Worm (Caenorhabditis elegans) whole organism, L4 larva: ENCODE data around the gene nspe-6.

Experiments
- D1046.2 ChIP-seq: fragments of 200-800 bp; sonication (Bioruptor generic); IDR thresholded peaks from 2 replicates; pipeline ENCODE4 v1.3.6; 2022; ENCODE audit warnings: missing genetic modification characterization, missing compliant biosample characterization
- F49E8.2 ChIP-seq: sonication (generic microtip); optimal IDR thresholded peaks from 2 replicates; lab custom pipeline; 2016; ENCODE audit warnings: missing compliant biosample characterization, mild to moderate bottlenecking, missing genetic modification characterization, borderline replicate concordance
- R02D3.7 ChIP-seq: fragments of 150-350 bp; sonication (generic microtip); optimal IDR thresholded peaks from 3 replicates; lab custom pipeline; 2014; ENCODE audit warnings: missing biosample characterization, missing genetic modification characterization
- T26A8.4 ChIP-seq: fragments of 200-800 bp; sonication (Bioruptor generic); IDR thresholded peaks from 2 replicates; pipeline ENCODE4 v1.3.6; 2022; ENCODE audit warnings: missing genetic modification characterization, missing compliant biosample characterization
- Y105C5A.15 ChIP-seq: fragments of 200-800 bp; sonication (Bioruptor generic); IDR thresholded peaks from 2 replicates; pipeline ENCODE4 v1.3.6; 2022; ENCODE audit warnings: missing genetic modification characterization, missing compliant biosample characterization
- Y5F2A.4 ChIP-seq: fragments of 200-800 bp; sonication (Bioruptor generic); optimal IDR thresholded peaks from 2 replicates; lab custom pipeline; 2018; ENCODE audit warnings: mild to moderate bottlenecking, missing genetic modification characterization, missing compliant biosample characterization
- Y75B8A.6 ChIP-seq: fragments of 200-800 bp; sonication (Bioruptor generic); IDR thresholded peaks from 2 replicates; pipeline ENCODE4 v1.3.6; 2022; ENCODE audit warnings: missing genetic modification reagents, missing genetic modification characterization, missing compliant biosample characterization
- ZK337.2 ChIP-seq: fragments of 200-800 bp; sonication (Bioruptor generic); IDR thresholded peaks from 2 replicates; pipeline ENCODE4 v1.3.6; 2022; ENCODE audit warnings: missing genetic modification reagents, missing genetic modification characterization, missing compliant biosample characterization
- aha-1 ChIP-seq: fragments of 150-350 bp; peaks from one replicate; lab custom pipeline; 2014; ENCODE audit warnings: missing biosample characterization, missing genetic modification characterization
- ceh-62 ChIP-seq: sonication (generic microtip); optimal IDR thresholded peaks from 2 replicates; lab custom pipeline; 2017; ENCODE audit warnings: missing biosample characterization, missing genetic modification characterization
- cey-2 ChIP-seq: sonication (generic microtip); optimal IDR thresholded peaks from 3 replicates; lab custom pipeline; 2017; ENCODE audit warnings: missing genetic modification characterization, mild to moderate bottlenecking, missing compliant biosample characterization, antibody characterized with exemption, borderline replicate concordance; ENCODE audit not compliant: insufficient read depth
- ctbp-1 ChIP-seq: fragments of 200-800 bp; sonication (Bioruptor generic); IDR thresholded peaks from 2 replicates; pipeline ENCODE4 v1.3.6; 2022; ENCODE audit warnings: missing genetic modification reagents, missing genetic modification characterization, missing compliant biosample characterization
- daf-19 ChIP-seq: fragments of 200-800 bp; sonication (Bioruptor generic); conservative IDR thresholded peaks from 2 replicates; pipeline ENCODE4 v1.3.6; 2022; ENCODE audit warnings: missing genetic modification characterization, missing compliant biosample characterization
- daf-8 ChIP-seq: fragments of 200-800 bp; sonication (Bioruptor generic); IDR thresholded peaks from 2 replicates; pipeline ENCODE4 v1.3.6; 2022; ENCODE audit warnings: missing genetic modification characterization, missing compliant biosample characterization
- dve-1 ChIP-seq: sonication (generic microtip); optimal IDR thresholded peaks from 2 replicates; lab custom pipeline; 2017; ENCODE audit warnings: antibody characterized with exemption, mild to moderate bottlenecking, missing genetic modification characterization, missing compliant biosample characterization; ENCODE audit not compliant: insufficient read depth
- egl-43 ChIP-seq: fragments of 200-800 bp; sonication (Bioruptor generic); IDR thresholded peaks from 2 replicates; pipeline ENCODE4 v1.3.6; 2022; ENCODE audit warnings: missing genetic modification reagents, missing genetic modification characterization, missing compliant biosample characterization
- fos-1 ChIP-seq: fragments of 150-350 bp; optimal IDR thresholded peaks from 2 replicates; lab custom pipeline; 2014; ENCODE audit warnings: missing biosample characterization, missing genetic modification characterization
- hif-1 ChIP-seq, 2 experiments: sonication (generic microtip); optimal IDR thresholded peaks; 2 replicates each; lab custom pipeline; 2016 to 2017; ENCODE audit warnings: missing compliant biosample characterization in 2 of 2, missing genetic modification characterization in 2 of 2, missing genetic modification reagents in 2 of 2, missing genotype in 2 of 2, mild to moderate bottlenecking in 1 of 2
- hlh-11 ChIP-seq: fragments of 200-800 bp; sonication (Bioruptor generic); optimal IDR thresholded peaks from 2 replicates; lab custom pipeline; 2018; ENCODE audit warnings: mild to moderate bottlenecking, missing genetic modification characterization, missing compliant biosample characterization
- hlh-30 ChIP-seq: sonication (generic microtip); optimal IDR thresholded peaks from 2 replicates; lab custom pipeline; 2017; ENCODE audit warnings: antibody characterized with exemption, mild to moderate bottlenecking, missing genetic modification characterization, missing compliant biosample characterization; ENCODE audit not compliant: insufficient read depth
- hmg-1.1 ChIP-seq: fragments of 200-800 bp; sonication (Bioruptor generic); IDR thresholded peaks from 2 replicates; pipeline ENCODE4 v1.3.6; 2022; ENCODE audit warnings: missing genetic modification reagents, missing genetic modification characterization, missing compliant biosample characterization
- jun-1 ChIP-seq: fragments of 150-350 bp; optimal IDR thresholded peaks from 2 replicates; lab custom pipeline; 2014; ENCODE audit warnings: missing biosample characterization, missing genetic modification reagents, missing genetic modification characterization
- lin-13 ChIP-seq: fragments of 150-350 bp; optimal IDR thresholded peaks from 2 replicates; lab custom pipeline; 2014; ENCODE audit warnings: missing biosample characterization, missing genetic modification reagents, missing genetic modification characterization
- lin-29 ChIP-seq: fragments of 200-800 bp; sonication (Bioruptor generic); IDR thresholded peaks from 2 replicates; pipeline ENCODE4 v1.3.6; 2022; ENCODE audit warnings: missing genetic modification reagents, missing genetic modification characterization, missing compliant biosample characterization
- lin-39 ChIP-seq: fragments of 150-350 bp; optimal IDR thresholded peaks from 2 replicates; lab custom pipeline; 2014; ENCODE audit warnings: missing biosample characterization, missing genetic modification reagents, missing genetic modification characterization
- lir-3 ChIP-seq: sonication (generic microtip); optimal IDR thresholded peaks from 2 replicates; lab custom pipeline; 2016; ENCODE audit warnings: mild to moderate bottlenecking, missing genetic modification characterization, missing compliant biosample characterization
- madf-5 ChIP-seq, 2 experiments: fragments of 200-800 bp; sonication (Bioruptor generic); IDR thresholded peaks; 2 replicates each; pipeline ENCODE4 v1.3.6; 2022; ENCODE audit warnings: missing compliant biosample characterization in 2 of 2, missing genetic modification characterization in 2 of 2
- madf-9 ChIP-seq: fragments of 200-800 bp; sonication (Bioruptor generic); conservative IDR thresholded peaks from 2 replicates; pipeline ENCODE4 v1.3.6; 2022; ENCODE audit warnings: missing genetic modification reagents, missing genetic modification characterization, missing compliant biosample characterization
- mes-2 ChIP-seq: sonication (generic microtip); optimal IDR thresholded peaks from 2 replicates; lab custom pipeline; 2016; ENCODE audit warnings: missing genotype, mild to moderate bottlenecking, missing genetic modification characterization, missing compliant biosample characterization; ENCODE audit not compliant: poor library complexity, severe bottlenecking
- mxl-2 ChIP-seq: fragments of 200-800 bp; sonication (Bioruptor generic); conservative IDR thresholded peaks from 2 replicates; pipeline ENCODE4 v1.3.6; 2022; ENCODE audit warnings: missing genetic modification reagents, missing genetic modification characterization, missing compliant biosample characterization
- mxl-3 ChIP-seq: fragments of 200-800 bp; sonication (Bioruptor generic); optimal IDR thresholded peaks from 2 replicates; lab custom pipeline; 2018; ENCODE audit warnings: mild to moderate bottlenecking, missing genetic modification characterization, missing compliant biosample characterization
- nhr-10 ChIP-seq: fragments of 150-350 bp; optimal IDR thresholded peaks from 2 replicates; lab custom pipeline; 2014; ENCODE audit warnings: missing biosample characterization, missing genetic modification characterization
- nhr-25 ChIP-seq: sonication (generic microtip); optimal IDR thresholded peaks from 2 replicates; lab custom pipeline; 2017; ENCODE audit warnings: missing genetic modification characterization, mild to moderate bottlenecking, missing compliant biosample characterization, antibody characterized with exemption, moderate library complexity, borderline replicate concordance; ENCODE audit not compliant: insufficient read depth
- nhr-28 ChIP-seq: fragments of 150-350 bp; optimal IDR thresholded peaks from 2 replicates; lab custom pipeline; 2014; ENCODE audit warnings: missing biosample characterization, missing genetic modification characterization
- nhr-48 ChIP-seq: sonication (generic microtip); optimal IDR thresholded peaks from 2 replicates; lab custom pipeline; 2016; ENCODE audit warnings: mild to moderate bottlenecking, missing genetic modification characterization, missing compliant biosample characterization
- nhr-76 ChIP-seq: fragments of 150-350 bp; optimal IDR thresholded peaks from 2 replicates; lab custom pipeline; 2014; ENCODE audit warnings: missing biosample characterization, missing genetic modification characterization
- nhr-77 ChIP-seq: fragments of 150-350 bp; optimal IDR thresholded peaks from 2 replicates; lab custom pipeline; 2014; ENCODE audit warnings: missing biosample characterization, missing genetic modification characterization
- pha-4 ChIP-seq, 2 experiments: fragments of 150-350 bp in 1 of 2; fragments of 200-800 bp in 1 of 2; sonication (Bioruptor generic) in 1 of 2; IDR thresholded peaks in 1 of 2; optimal IDR thresholded peaks in 1 of 2; 2 replicates each; pipeline versions ENCODE4 v1.3.6 to Lab custom; 2014 to 2022; ENCODE audit warnings: missing genetic modification characterization in 2 of 2, missing genetic modification reagents in 2 of 2, missing biosample characterization in 1 of 2, missing compliant biosample characterization in 1 of 2
- saeg-2 ChIP-seq: fragments of 200-800 bp; sonication (Bioruptor generic); IDR thresholded peaks from 2 replicates; pipeline ENCODE4 v1.3.6; 2022; ENCODE audit warnings: missing genetic modification reagents, missing genetic modification characterization, missing compliant biosample characterization
- skn-1 ChIP-seq: fragments of 150-350 bp; optimal IDR thresholded peaks from 2 replicates; lab custom pipeline; 2014; ENCODE audit warnings: missing biosample characterization, missing genetic modification characterization
- spr-3 ChIP-seq: fragments of 200-800 bp; sonication (Bioruptor generic); optimal IDR thresholded peaks from 2 replicates; lab custom pipeline; 2018; ENCODE audit warnings: mild to moderate bottlenecking, missing genetic modification characterization, missing compliant biosample characterization
- unc-130 ChIP-seq: sonication (generic microtip); optimal IDR thresholded peaks from 2 replicates; lab custom pipeline; 2016; ENCODE audit warnings: missing genetic modification reagents, missing genetic modification characterization, missing compliant biosample characterization
- unc-62 ChIP-seq, 3 experiments: fragments of 150-350 bp in 1 of 3; sonication (generic microtip); optimal IDR thresholded peaks in 2 of 3; peaks in 1 of 3; 1 replicate in 1 of 3; 2 replicates in 2 of 3; lab custom pipeline; 2014 to 2017; ENCODE audit warnings: missing biosample characterization in 3 of 3, missing genetic modification characterization in 3 of 3, missing genetic modification reagents in 3 of 3, missing genotype in 1 of 3
- zag-1 ChIP-seq: fragments of 150-350 bp; optimal IDR thresholded peaks from 2 replicates; lab custom pipeline; 2014; ENCODE audit warnings: missing biosample characterization, missing genetic modification characterization
- zfp-3 ChIP-seq: fragments of 200-800 bp; sonication (Bioruptor generic); conservative IDR thresholded peaks from 2 replicates; pipeline ENCODE4 v1.3.6; 2022; ENCODE audit warnings: missing genetic modification reagents, missing genetic modification characterization, missing compliant biosample characterization
- zip-2 ChIP-seq: fragments of 150-350 bp; optimal IDR thresholded peaks from 2 replicates; lab custom pipeline; 2014; ENCODE audit warnings: missing biosample characterization, missing genetic modification characterization
- ztf-7 ChIP-seq: fragments of 150-350 bp; optimal IDR thresholded peaks from 2 replicates; lab custom pipeline; 2014; ENCODE audit warnings: missing biosample characterization, missing genetic modification characterization

nspe-6 gene

ce11 chrII:12626120-12626624 lies 10.2 kb upstream of the nspe-6 start:
- TF ChIP-seq unc-62 (GFP tag; optimal IDR thresholded peaks at IDR 0.05 in 1 of 2; lab: Kevin White, UChicago), result peak in 1 of 2 experiments; percentile 96
- no peak for TF ChIP-seq unc-62 (tag; optimal IDR thresholded peaks at IDR 0.05; lab: Kevin White, UChicago)
- no peak for TF ChIP-seq jun-1 (tag; lab: Kevin White, UChicago)
- TF ChIP-seq daf-19 (GFP tag; lab: Robert Waterston, UW), result peak; percentile 60; the same call in 1 of the 2 replicates
- TF ChIP-seq D1046.2 (GFP tag; lab: Robert Waterston, UW), result 0 out of 2 replicates have a peak, but pooled peaks have one; percentile 10
- TF ChIP-seq cey-2 (tag; lab: Kevin White, UChicago), result no peak
- no peak for TF ChIP-seq unc-130 (GFP tag; lab: Kevin White, UChicago)
- TF ChIP-seq ceh-62, result no peak
- TF ChIP-seq aha-1 (tag; lab: Kevin White, UChicago), result peak; percentile 69

ce11 chrII:12625673-12626072 lies 9.7 kb upstream of the nspe-6 start:
- TF ChIP-seq saeg-2 (GFP tag; lab: Robert Waterston, UW), result no peak
- TF ChIP-seq aha-1 (tag; lab: Kevin White, UChicago), result peak; percentile 66
- peak; percentile 10 for TF ChIP-seq nhr-10 (tag; lab: Kevin White, UChicago)
- TF ChIP-seq jun-1 (tag; lab: Kevin White, UChicago), result no peak
- no peak for TF ChIP-seq ctbp-1 (GFP tag; lab: Robert Waterston, UW)
- no peak for TF ChIP-seq F49E8.2 (tag; lab: Kevin White, UChicago)
- TF ChIP-seq madf-5 (GFP tag; IDR thresholded peaks at IDR 0.05; lab: Robert Waterston, UW), result no peak
- no peak for TF ChIP-seq dve-1 (tag; lab: Kevin White, UChicago)
- TF ChIP-seq nhr-76 (tag; lab: Kevin White, UChicago), result peak; percentile 41
- no peak for TF ChIP-seq egl-43 (GFP tag; lab: Robert Waterston, UW)
- TF ChIP-seq mxl-2 (GFP tag; lab: Robert Waterston, UW), result no peak
- TF ChIP-seq Y75B8A.6 (GFP tag; lab: Robert Waterston, UW), result no peak
- no peak for TF ChIP-seq daf-8 (GFP tag; lab: Robert Waterston, UW)
- TF ChIP-seq nhr-25 (tag; lab: Kevin White, UChicago), result peak; percentile 52
- no peak for TF ChIP-seq R02D3.7 (tag; lab: Kevin White, UChicago)
- TF ChIP-seq hlh-11 (tag; lab: Kevin White, UChicago), result peak; percentile 76
- TF ChIP-seq nhr-28 (tag; lab: Kevin White, UChicago), result peak; percentile 90
- TF ChIP-seq hlh-30 (tag; lab: Kevin White, UChicago), result peak; percentile 54
- TF ChIP-seq mxl-3, result peak; percentile 68
- no peak for TF ChIP-seq skn-1 (tag; lab: Kevin White, UChicago)
- TF ChIP-seq madf-9 (GFP tag; lab: Robert Waterston, UW), result no peak
- TF ChIP-seq mes-2 (tag; lab: Kevin White, UChicago), result no peak
- TF ChIP-seq T26A8.4 (GFP tag; lab: Robert Waterston, UW), result no peak
- no peak for TF ChIP-seq lin-29 (GFP tag; lab: Robert Waterston, UW)
- TF ChIP-seq zip-2 (tag; lab: Kevin White, UChicago), result no peak
- no peak for TF ChIP-seq lin-13 (GFP tag; lab: Kevin White, UChicago)
- no peak for TF ChIP-seq fos-1 (tag; lab: Kevin White, UChicago)
- TF ChIP-seq pha-4 (GFP tag; IDR thresholded peaks at IDR 0.05; lab: Robert Waterston, UW), result no peak
- no peak for TF ChIP-seq pha-4 (tag; optimal IDR thresholded peaks at IDR 0.05; lab: Kevin White, UChicago)
- TF ChIP-seq zag-1 (tag; lab: Kevin White, UChicago), result no peak
- no peak for TF ChIP-seq ztf-7 (tag; lab: Kevin White, UChicago)
- no peak for TF ChIP-seq zfp-3
- TF ChIP-seq hmg-1.1 (GFP tag; lab: Robert Waterston, UW), result no peak
- peak in 1 of 2 experiments; percentile 86 for TF ChIP-seq hif-1 (tag; optimal IDR thresholded peaks at IDR 0.05; lab: Kevin White, UChicago)
- no peak for TF ChIP-seq Y5F2A.4
- TF ChIP-seq nhr-48, result peak; percentile 70
- TF ChIP-seq lin-39 (tag; lab: Kevin White, UChicago), result no peak
- TF ChIP-seq ZK337.2 (GFP tag; lab: Robert Waterston, UW), result no peak
- TF ChIP-seq spr-3 (GFP tag; lab: Kevin White, UChicago), result no peak
- TF ChIP-seq lir-3 (tag; lab: Kevin White, UChicago), result no peak
- TF ChIP-seq nhr-77 (tag; lab: Kevin White, UChicago), result no peak
- no peak for TF ChIP-seq Y105C5A.15 (GFP tag; lab: Robert Waterston, UW)
